Fruit fly (Drosophila melanogaster): Measurements from ENCODE around the gene Rcd2.
A peak's percentile ranks its signal among the peaks of the same experiment; 100 is the strongest.

Gene Rcd2

dm6 chr3L:20540182-20540974 lies at the start of gene Rcd2:
Gene Rcd2 (minus strand): TSS chr3L:20540417.
- TF ChIP-seq woc (GFP tag; optimal IDR thresholded peaks at IDR 0.05) (peak; percentile 66), Hr83 (GFP tag; optimal IDR thresholded peaks at IDR 0.05; ENCODE audit: poor library complexity, severe bottlenecking) (peak; percentile 50), jim (GFP tag; optimal IDR thresholded peaks at IDR 0.05) (peak; percentile 2), foxo (GFP tag; optimal IDR thresholded peaks at IDR 0.05) (peak in 1 of 2 experiments; percentile 67), Abd-B (GFP tag; optimal IDR thresholded peaks at IDR 0.05) (no peak), GATAd (GFP tag; optimal IDR thresholded peaks at IDR 0.05) (no peak), Dif (GFP tag; optimal IDR thresholded peaks at IDR 0.05; ENCODE audit: partially characterized antibody) (peak; percentile 65), CG32264 (GFP tag; optimal IDR thresholded peaks at IDR 0.05) (peak; percentile 42), HLH106 (tag; optimal IDR thresholded peaks at IDR 0.05) (peak; percentile 72), Hr78 (GFP tag; optimal IDR thresholded peaks at IDR 0.05) (no peak), fru (GFP tag; optimal IDR thresholded peaks at IDR 0.05) (peak; percentile 83), Hnf4 (GFP tag; optimal IDR thresholded peaks at IDR 0.05) (peak; percentile 29), usp (GFP tag; optimal IDR thresholded peaks at IDR 0.05) (no peak), Jra (GFP tag; optimal IDR thresholded peaks at IDR 0.05) (no peak), ey (GFP tag; optimal IDR thresholded peaks at IDR 0.05) (peak; percentile 50), lola (GFP tag; optimal IDR thresholded peaks at IDR 0.05) (no peak), rgr (GFP tag; optimal IDR thresholded peaks at IDR 0.05) (peak; percentile 51), CrebA (GFP tag; optimal IDR thresholded peaks at IDR 0.05; ENCODE audit: borderline replicate concordance) (peak; percentile 79), psq (GFP tag; optimal IDR thresholded peaks at IDR 0.05) (peak; percentile 60), OdsH (GFP tag; optimal IDR thresholded peaks at IDR 0.05) (peak; percentile 73), h (GFP tag; optimal IDR thresholded peaks at IDR 0.05) (peak; percentile 80), dsf (GFP tag; optimal IDR thresholded peaks at IDR 0.05; ENCODE audit: borderline replicate concordance) (no peak), Vsx2 (GFP tag; optimal IDR thresholded peaks at IDR 0.05; ENCODE audit: partially characterized antibody) (no peak), sage (GFP tag; optimal IDR thresholded peaks at IDR 0.05) (peak; percentile 40), br (GFP tag; optimal IDR thresholded peaks at IDR 0.05) (peak; percentile 60), Mio (GFP tag; optimal IDR thresholded peaks at IDR 0.05) (no peak), pan (optimal IDR thresholded peaks at IDR 0.05) (no peak), sv (GFP tag; optimal IDR thresholded peaks at IDR 0.05) (peak; percentile 36), Dfd (GFP tag; optimal IDR thresholded peaks at IDR 0.05) (no peak), tai (GFP tag; optimal IDR thresholded peaks at IDR 0.05) (no peak), N (GFP tag; optimal IDR thresholded peaks at IDR 0.05) (no peak), CG9705 (GFP tag; optimal IDR thresholded peaks at IDR 0.05) (peak; percentile 38), Rel (GFP tag; optimal IDR thresholded peaks at IDR 0.05) (peak; percentile 3), Rel (tag; optimal IDR thresholded peaks at IDR 0.05) (no peak), dmrt93B (GFP tag; optimal IDR thresholded peaks at IDR 0.05) (peak; percentile 24), brk (GFP tag; optimal IDR thresholded peaks at IDR 0.05) (peak; percentile 62), Myc (optimal IDR thresholded peaks at IDR 0.05) (no peak), dl (GFP tag; optimal IDR thresholded peaks at IDR 0.05; ENCODE audit: insufficient read depth in 1 of 2, partially characterized antibody in 2 of 2) (peak; percentile 35 to 75), Sp1 (GFP tag; optimal IDR thresholded peaks at IDR 0.05) (peak; percentile 80)

- TF ChIP-seq CrebA (GFP tag; optimal IDR thresholded peaks at IDR 0.05; ENCODE audit: borderline replicate concordance) = no peak
- peak; percentile 38 for TF ChIP-seq fru (GFP tag; optimal IDR thresholded peaks at IDR 0.05)
- TF ChIP-seq Abd-B (GFP tag; optimal IDR thresholded peaks at IDR 0.05) = no peak
- peak; percentile 5 for TF ChIP-seq br (GFP tag; optimal IDR thresholded peaks at IDR 0.05)
- TF ChIP-seq N (GFP tag; optimal IDR thresholded peaks at IDR 0.05) = no peak
- peak; percentile 10 for TF ChIP-seq OdsH (GFP tag; optimal IDR thresholded peaks at IDR 0.05)
- peak; percentile 14 for TF ChIP-seq Hnf4 (GFP tag; optimal IDR thresholded peaks at IDR 0.05)
- TF ChIP-seq h (GFP tag; optimal IDR thresholded peaks at IDR 0.05) = peak; percentile 40
- TF ChIP-seq HLH106 (tag; optimal IDR thresholded peaks at IDR 0.05) = peak; percentile 48
- TF ChIP-seq Sp1 (GFP tag; optimal IDR thresholded peaks at IDR 0.05) = peak; percentile 51
- peak; percentile 33 for TF ChIP-seq rgr (GFP tag; optimal IDR thresholded peaks at IDR 0.05)
- peak; percentile 36 for TF ChIP-seq ey (GFP tag; optimal IDR thresholded peaks at IDR 0.05)
- no peak for TF ChIP-seq CG9705 (GFP tag; optimal IDR thresholded peaks at IDR 0.05)
- TF ChIP-seq foxo (GFP tag; optimal IDR thresholded peaks at IDR 0.05) = peak in 1 of 2 experiments; percentile 43
- peak; percentile 7 for TF ChIP-seq psq (GFP tag; optimal IDR thresholded peaks at IDR 0.05)
- TF ChIP-seq woc (GFP tag; optimal IDR thresholded peaks at IDR 0.05) = peak; percentile 15
These were observed 48.3 kb upstream of the Rcd2 start for dm6 chr3L:20588533-20588932.
